Fruit fly (Drosophila melanogaster): ENCODE measurements around the gene aus.

- TF ChIP-seq usp (GFP tag; optimal IDR thresholded peaks at IDR 0.05) (no peak), pan (optimal IDR thresholded peaks at IDR 0.05) (no peak), CG8478 (optimal IDR thresholded peaks at IDR 0.05) (no peak)
These were observed 36.7 kb upstream of the aus start for dm6 chr3R:21386132-21386531.

All from whole organism.